Fruit fly (Drosophila melanogaster) whole organism, pupa: Measurements from ENCODE around the gene Sgs1.

ENCODE experiments used
- CG10348 ChIP-seq: fragments of 200-800 bp; sonication (Bioruptor generic); IDR thresholded peaks from 2 replicates; pipeline ENCODE4 v1.3.6; 2022; ENCODE audit warnings: missing biosample characterization, missing genetic modification characterization
- CG12605 ChIP-seq: fragments of 200-800 bp; sonication (Bioruptor generic); IDR thresholded peaks from 2 replicates; pipeline ENCODE4 v1.3.6; 2022; ENCODE audit warnings: missing biosample characterization, missing genetic modification characterization
- CG15710 ChIP-seq: fragments of 200-800 bp; sonication (Bioruptor generic); optimal IDR thresholded peaks from 2 replicates; lab custom pipeline; 2018; ENCODE audit warnings: missing biosample characterization, mild to moderate bottlenecking, missing genetic modification characterization, moderate library complexity
- CG34367 ChIP-seq: fragments of 200-800 bp; sonication (Bioruptor generic); optimal IDR thresholded peaks from 2 replicates; lab custom pipeline; 2018; ENCODE audit warnings: missing biosample characterization, mild to moderate bottlenecking, missing genetic modification characterization
- EcR ChIP-seq: fragments of 200-800 bp; sonication (Bioruptor generic); optimal IDR thresholded peaks from 3 replicates; lab custom pipeline; 2019; ENCODE audit warnings: missing biosample characterization, missing genetic modification characterization, mild to moderate bottlenecking, moderate library complexity, missing genetic modification reagents
- gl ChIP-seq: fragments of 200-800 bp; sonication (Bioruptor generic); optimal IDR thresholded peaks from 2 replicates; lab custom pipeline; 2018; ENCODE audit warnings: missing biosample characterization, mild to moderate bottlenecking, missing genetic modification characterization

dm6 chr2L:4965923-4966322 lies 28.7 kb downstream of the Sgs1 start:
- TF ChIP-seq CG15710 (tag; lab: Kevin White, UChicago) = no peak
- no peak for TF ChIP-seq CG34367
- TF ChIP-seq CG10348 = no peak
- no peak for TF ChIP-seq gl (tag; lab: Kevin White, UChicago)
- TF ChIP-seq EcR (GFP tag; lab: Kevin White, UChicago) = no peak
- TF ChIP-seq CG12605 (GFP tag; lab: Robert Waterston, UW) = no peak
